Worm (Caenorhabditis elegans) whole organism, young adult: ENCODE data around the gene K02D3.1.

Experiments used
- B0019.2 ChIP-seq: fragments of 200-800 bp; sonication (Bioruptor generic); conservative IDR thresholded peaks from 2 replicates; pipeline ENCODE4 v1.3.6; 2022; ENCODE audit warnings: missing genetic modification reagents, missing genetic modification characterization, missing compliant biosample characterization
- B0261.1 ChIP-seq: sonication (generic microtip); optimal IDR thresholded peaks from 2 replicates; lab custom pipeline; 2016; ENCODE audit warnings: mild to moderate bottlenecking, missing genetic modification characterization, moderate library complexity, missing compliant biosample characterization
- B0336.3 ChIP-seq: fragments of 200-800 bp; sonication (Bioruptor generic); IDR thresholded peaks from 2 replicates; pipeline ENCODE4 v1.3.6; 2022; ENCODE audit warnings: missing genetic modification characterization, missing compliant biosample characterization
- F10E7.11 ChIP-seq: sonication (generic microtip); optimal IDR thresholded peaks from 2 replicates; lab custom pipeline; 2017; ENCODE audit warnings: mild to moderate bottlenecking, missing genetic modification characterization, moderate library complexity, missing compliant biosample characterization
- F33H1.4 ChIP-seq: fragments of 200-800 bp; sonication (Bioruptor generic); IDR thresholded peaks from 2 replicates; pipeline ENCODE4 v1.3.6; 2022; ENCODE audit warnings: missing genetic modification reagents, missing genetic modification characterization, missing compliant biosample characterization
- F37B4.10 ChIP-seq: fragments of 200-800 bp; sonication (Bioruptor generic); IDR thresholded peaks from 2 replicates; pipeline ENCODE4 v1.3.6; 2022; ENCODE audit warnings: missing genetic modification characterization, missing compliant biosample characterization
- F39B2.1 ChIP-seq: fragments of 200-800 bp; sonication (Bioruptor generic); IDR thresholded peaks from 2 replicates; pipeline ENCODE4 v1.3.6; 2022; ENCODE audit warnings: missing genetic modification reagents, missing genetic modification characterization, missing compliant biosample characterization
- F49E8.2 ChIP-seq: sonication (generic microtip); optimal IDR thresholded peaks from 3 replicates; lab custom pipeline; 2017; ENCODE audit warnings: missing genetic modification characterization, mild to moderate bottlenecking, missing compliant biosample characterization, antibody characterized with exemption, moderate library complexity; ENCODE audit not compliant: insufficient read depth
- T07F8.4 ChIP-seq: sonication (generic microtip); optimal IDR thresholded peaks from 2 replicates; lab custom pipeline; 2016; ENCODE audit warnings: mild to moderate bottlenecking, missing genetic modification characterization, moderate library complexity, missing compliant biosample characterization
- Y67H2A.10 ChIP-seq: fragments of 200-800 bp; sonication (Bioruptor generic); conservative IDR thresholded peaks from 2 replicates; pipeline ENCODE4 v1.3.6; 2022; ENCODE audit warnings: missing genetic modification reagents, missing genetic modification characterization, missing compliant biosample characterization
- Y79H2A.3 ChIP-seq: fragments of 200-800 bp; sonication (Bioruptor generic); conservative IDR thresholded peaks from 2 replicates; pipeline ENCODE4 v1.3.6; 2022; ENCODE audit warnings: missing genetic modification reagents, missing genetic modification characterization, missing compliant biosample characterization
- akir-1 ChIP-seq: fragments of 200-800 bp; sonication (Bioruptor generic); optimal IDR thresholded peaks from 2 replicates; lab custom pipeline; 2018; ENCODE audit warnings: mild to moderate bottlenecking, missing genetic modification characterization, moderate library complexity, missing compliant biosample characterization
- ama-1 ChIP-seq, 3 experiments: fragments of 150-350 bp in 1 of 3; sonication (generic microtip) in 2 of 3; optimal IDR thresholded peaks; 2 replicates each; lab custom pipeline; 2014 to 2018; ENCODE audit warnings: missing biosample characterization in 2 of 3, missing genetic modification characterization in 2 of 3, missing genetic modification reagents in 2 of 3
- aptf-2 ChIP-seq: fragments of 200-800 bp; sonication (Bioruptor generic); conservative IDR thresholded peaks from 2 replicates; pipeline ENCODE4 v1.3.6; 2022; ENCODE audit warnings: missing genetic modification reagents, missing genetic modification characterization, missing compliant biosample characterization
- attf-6 ChIP-seq: fragments of 200-800 bp; sonication (Bioruptor generic); IDR thresholded peaks from 2 replicates; pipeline ENCODE4 v1.3.6; 2022; ENCODE audit warnings: missing genetic modification reagents, missing genetic modification characterization, missing compliant biosample characterization
- ccch-3 ChIP-seq: fragments of 200-800 bp; sonication (Bioruptor generic); optimal IDR thresholded peaks from 2 replicates; lab custom pipeline; 2018; ENCODE audit warnings: mild to moderate bottlenecking, missing genetic modification characterization, missing compliant biosample characterization
- ceh-27 ChIP-seq: fragments of 200-800 bp; sonication (Bioruptor generic); optimal IDR thresholded peaks from 2 replicates; lab custom pipeline; 2018; ENCODE audit warnings: mild to moderate bottlenecking, missing genetic modification characterization, moderate library complexity, missing compliant biosample characterization
- ceh-40 ChIP-seq: fragments of 200-800 bp; sonication (Bioruptor generic); IDR thresholded peaks from 2 replicates; pipeline ENCODE4 v1.3.6; 2022; ENCODE audit warnings: missing genetic modification characterization, missing compliant biosample characterization
- ceh-58 ChIP-seq: fragments of 200-800 bp; sonication (Bioruptor generic); IDR thresholded peaks from 2 replicates; pipeline ENCODE4 v1.3.6; 2022; ENCODE audit warnings: missing genetic modification characterization, missing compliant biosample characterization
- ceh-91 ChIP-seq: fragments of 200-800 bp; sonication (Bioruptor generic); IDR thresholded peaks from 2 replicates; pipeline ENCODE4 v1.3.6; 2022; ENCODE audit warnings: missing genetic modification reagents, missing genetic modification characterization, missing compliant biosample characterization
- chd-7 ChIP-seq: sonication (generic microtip); optimal IDR thresholded peaks from 2 replicates; lab custom pipeline; 2016; ENCODE audit warnings: mild to moderate bottlenecking, missing genetic modification characterization, moderate library complexity, missing compliant biosample characterization
- dox-1 ChIP-seq: fragments of 200-800 bp; sonication (Bioruptor generic); IDR thresholded peaks from 2 replicates; pipeline ENCODE4 v1.3.6; 2022; ENCODE audit warnings: missing genetic modification reagents, missing genetic modification characterization, missing compliant biosample characterization
- dpff-1 ChIP-seq: sonication (generic microtip); optimal IDR thresholded peaks from 2 replicates; lab custom pipeline; 2017; ENCODE audit warnings: mild to moderate bottlenecking, missing genetic modification characterization, missing compliant biosample characterization
- dpl-1 ChIP-seq: fragments of 150-350 bp; optimal IDR thresholded peaks from 2 replicates; lab custom pipeline; 2014; ENCODE audit warnings: missing biosample characterization, missing genetic modification reagents, missing genetic modification characterization
- efl-1 ChIP-seq: fragments of 150-350 bp; optimal IDR thresholded peaks from 2 replicates; lab custom pipeline; 2014; ENCODE audit warnings: missing biosample characterization, missing genetic modification reagents, missing genetic modification characterization
- egrh-3 ChIP-seq: fragments of 200-800 bp; sonication (Bioruptor generic); IDR thresholded peaks from 2 replicates; pipeline ENCODE4 v1.3.6; 2022; ENCODE audit warnings: missing genetic modification reagents, missing genetic modification characterization, missing compliant biosample characterization
- ekl-4 ChIP-seq: fragments of 200-800 bp; sonication (Bioruptor generic); IDR thresholded peaks from 2 replicates; pipeline ENCODE4 v1.3.6; 2022; ENCODE audit warnings: missing genetic modification reagents, missing genetic modification characterization, missing compliant biosample characterization
- hrde-1 ChIP-seq: sonication (generic microtip); optimal IDR thresholded peaks from 2 replicates; lab custom pipeline; 2016; ENCODE audit warnings: missing genetic modification characterization, mild to moderate bottlenecking, missing compliant biosample characterization, moderate library complexity, missing genotype, missing genetic modification reagents, borderline replicate concordance
- lag-1 ChIP-seq: fragments of 200-800 bp; sonication (Bioruptor generic); IDR thresholded peaks from 2 replicates; pipeline ENCODE4 v1.3.6; 2022; ENCODE audit warnings: missing genetic modification reagents, missing genetic modification characterization, missing compliant biosample characterization
- lsl-1 ChIP-seq: fragments of 200-800 bp; sonication (Bioruptor generic); optimal IDR thresholded peaks from 2 replicates; lab custom pipeline; 2018; ENCODE audit warnings: mild to moderate bottlenecking, missing genetic modification characterization, moderate library complexity, missing compliant biosample characterization
- lsy-27 ChIP-seq: sonication (generic microtip); optimal IDR thresholded peaks from 2 replicates; lab custom pipeline; 2017; ENCODE audit warnings: missing genetic modification characterization, mild to moderate bottlenecking, missing compliant biosample characterization, antibody characterized with exemption, missing genotype, borderline replicate concordance; ENCODE audit not compliant: insufficient read depth
- madf-10 ChIP-seq: sonication (generic microtip); optimal IDR thresholded peaks from 2 replicates; lab custom pipeline; 2016; ENCODE audit warnings: mild to moderate bottlenecking, missing genetic modification characterization, missing compliant biosample characterization
- mel-28 ChIP-seq: sonication (generic microtip); optimal IDR thresholded peaks from 2 replicates; lab custom pipeline; 2016; ENCODE audit warnings: borderline replicate concordance, mild to moderate bottlenecking, missing genetic modification characterization, missing compliant biosample characterization
- mes-4 ChIP-seq: sonication (generic microtip); optimal IDR thresholded peaks from 2 replicates; lab custom pipeline; 2016; ENCODE audit warnings: missing genotype, missing genetic modification characterization, missing compliant biosample characterization
- nfya-2 ChIP-seq: fragments of 200-800 bp; sonication (Bioruptor generic); IDR thresholded peaks from 2 replicates; pipeline ENCODE4 v1.3.6; 2022; ENCODE audit warnings: missing genetic modification reagents, missing genetic modification characterization, missing compliant biosample characterization
- nhr-179 ChIP-seq: sonication (generic microtip); optimal IDR thresholded peaks from 2 replicates; lab custom pipeline; 2016; ENCODE audit warnings: mild to moderate bottlenecking, missing genetic modification characterization, missing compliant biosample characterization
- nhr-80 ChIP-seq: sonication (generic microtip); optimal IDR thresholded peaks from 2 replicates; lab custom pipeline; 2016; ENCODE audit warnings: missing genetic modification characterization, missing compliant biosample characterization
- rcor-1 ChIP-seq: fragments of 200-800 bp; sonication (Bioruptor generic); IDR thresholded peaks from 2 replicates; pipeline ENCODE4 v1.3.6; 2022; ENCODE audit warnings: missing genetic modification reagents, missing genetic modification characterization, missing compliant biosample characterization
- repo-1 ChIP-seq: sonication (generic microtip); optimal IDR thresholded peaks from 2 replicates; lab custom pipeline; 2017; ENCODE audit warnings: mild to moderate bottlenecking, missing genetic modification characterization, missing compliant biosample characterization
- snpc-1.1 ChIP-seq: sonication (generic microtip); optimal IDR thresholded peaks from 2 replicates; lab custom pipeline; 2017; ENCODE audit warnings: missing genetic modification characterization, mild to moderate bottlenecking, missing compliant biosample characterization, antibody characterized with exemption, moderate library complexity, missing genotype, missing genetic modification reagents; ENCODE audit not compliant: insufficient read depth
- snpc-1.3 ChIP-seq: sonication (generic microtip); optimal IDR thresholded peaks from 2 replicates; lab custom pipeline; 2017; ENCODE audit warnings: missing genetic modification characterization, mild to moderate bottlenecking, missing compliant biosample characterization, antibody characterized with exemption, moderate library complexity, missing genotype, missing genetic modification reagents; ENCODE audit not compliant: insufficient read depth
- snpc-3.4 ChIP-seq: sonication (generic microtip); optimal IDR thresholded peaks from 2 replicates; lab custom pipeline; 2017; ENCODE audit warnings: missing genetic modification characterization, mild to moderate bottlenecking, missing compliant biosample characterization, antibody characterized with exemption, moderate library complexity, missing genotype, missing genetic modification reagents
- snpc-4 ChIP-seq, 5 experiments: fragments of 150-350 bp in 1 of 5; sonication (generic microtip) in 4 of 5; optimal IDR thresholded peaks; 2 replicates each; lab custom pipeline; 2014 to 2018; ENCODE audit warnings: missing genetic modification characterization in 5 of 5, missing biosample characterization in 3 of 5, antibody characterized with exemption in 2 of 5, mild to moderate bottlenecking in 2 of 5, missing compliant biosample characterization in 2 of 5, missing genotype in 2 of 5, moderate library complexity in 2 of 5, missing genetic modification reagents in 1 of 5
- tbp1 ChIP-seq: fragments of 200-800 bp; sonication (Bioruptor generic); optimal IDR thresholded peaks from 2 replicates; lab custom pipeline; 2018; ENCODE audit warnings: mild to moderate bottlenecking, missing genetic modification characterization, missing compliant biosample characterization
- ztf-25 ChIP-seq: fragments of 200-800 bp; sonication (Bioruptor generic); IDR thresholded peaks from 2 replicates; pipeline ENCODE4 v1.3.6; 2022; ENCODE audit warnings: missing genetic modification reagents, missing genetic modification characterization, missing compliant biosample characterization

K02D3.1 gene

ce11 chrX:13730209-13730975, 23.7 kb downstream of the K02D3.1 start (continued):
- TF ChIP-seq ceh-40 (GFP tag; lab: Robert Waterston, UW), result peak; percentile 93
- TF ChIP-seq F49E8.2 (tag; lab: Kevin White, UChicago), result no peak
- TF ChIP-seq nhr-179, result no peak
- peak; percentile 21 for TF ChIP-seq akir-1 (GFP tag; lab: Kevin White, UChicago)
- no peak for TF ChIP-seq chd-7 (tag; lab: Kevin White, UChicago)
- TF ChIP-seq B0019.2 (GFP tag; lab: Robert Waterston, UW), result 0 out of 2 replicates have a peak, but pooled peaks have one; percentile 29
- TF ChIP-seq snpc-1.3, result peak; percentile 57
- no peak for TF ChIP-seq lsl-1 (GFP tag; lab: Kevin White, UChicago)
- peak; percentile 10 for TF ChIP-seq snpc-1.1 (tag; lab: Kevin White, UChicago)
- TF ChIP-seq lsy-27, result no peak
- no peak for TF ChIP-seq nfya-2 (GFP tag; lab: Robert Waterston, UW)
- peak; percentile 65 for TF ChIP-seq snpc-4 (GFP tag; optimal IDR thresholded peaks at IDR 0.05; lab: Kevin White, UChicago)
- TF ChIP-seq snpc-4 (tag; optimal IDR thresholded peaks at IDR 0.05; lab: Kevin White, UChicago), result peak in 2 of 4 experiments; percentile 20 to 57
- TF ChIP-seq ccch-3 (GFP tag; lab: Kevin White, UChicago), result no peak
- peak; percentile 2 for TF ChIP-seq ceh-27 (GFP tag; lab: Kevin White, UChicago)
- TF ChIP-seq efl-1 (GFP tag; lab: Kevin White, UChicago), result no peak
- TF ChIP-seq F33H1.4 (GFP tag; lab: Robert Waterston, UW), result no peak
- peak; percentile 69 for TF ChIP-seq snpc-3.4 (tag; lab: Kevin White, UChicago)
- peak; percentile 79 for TF ChIP-seq B0261.1
- no peak for TF ChIP-seq F39B2.1 (GFP tag; lab: Robert Waterston, UW)
- peak; percentile 88 for TF ChIP-seq tbp1
- TF ChIP-seq repo-1 (tag; lab: Kevin White, UChicago), result peak; percentile 25
- TF ChIP-seq ceh-58 (GFP tag; lab: Robert Waterston, UW), result 0 out of 2 replicates have a peak, but pooled peaks have one; percentile 40
- TF ChIP-seq dpl-1 (GFP tag; lab: Kevin White, UChicago), result no peak
- TF ChIP-seq ama-1 (optimal IDR thresholded peaks at IDR 0.05; lab: Kevin White, UChicago), result no peak
- TF ChIP-seq ama-1 (GFP tag; optimal IDR thresholded peaks at IDR 0.05; lab: Kevin White, UChicago), result peak; percentile 17 to 33
- TF ChIP-seq dox-1 (GFP tag; lab: Robert Waterston, UW), result peak; percentile 58
- TF ChIP-seq mes-4, result no peak
- TF ChIP-seq egrh-3 (GFP tag; lab: Robert Waterston, UW), result no peak; the same call in 1 of the 2 replicates
- peak; percentile 94 for TF ChIP-seq ztf-25
- no peak for TF ChIP-seq Y67H2A.10
- TF ChIP-seq aptf-2, result no peak
- TF ChIP-seq ekl-4, result peak; percentile 58; the same call in 1 of the 2 replicates
- TF ChIP-seq nhr-80 (tag; lab: Kevin White, UChicago), result peak; percentile 13
- peak; percentile 66 for TF ChIP-seq dpff-1 (tag; lab: Kevin White, UChicago)
- TF ChIP-seq ceh-91 (GFP tag; lab: Robert Waterston, UW), result no peak
- TF ChIP-seq T07F8.4 (tag; lab: Kevin White, UChicago), result peak; percentile 66
- no peak for TF ChIP-seq Y79H2A.3 (GFP tag; lab: Robert Waterston, UW)
- TF ChIP-seq F10E7.11 (tag; lab: Kevin White, UChicago), result no peak
- peak; percentile 66 for TF ChIP-seq rcor-1 (GFP tag; lab: Robert Waterston, UW)
- no peak for TF ChIP-seq mel-28 (tag; lab: Kevin White, UChicago)
- peak; percentile 50 for TF ChIP-seq hrde-1 (tag; lab: Kevin White, UChicago)
- TF ChIP-seq F37B4.10, result no peak
- TF ChIP-seq B0336.3 (GFP tag; lab: Robert Waterston, UW), result no peak; the same call in 1 of the 2 replicates
- peak; percentile 34 for TF ChIP-seq madf-10 (tag; lab: Kevin White, UChicago)
- TF ChIP-seq attf-6 (GFP tag; lab: Robert Waterston, UW), result peak; percentile 68
- no peak for TF ChIP-seq lag-1 (GFP tag; lab: Robert Waterston, UW)
